Fruit fly (Drosophila melanogaster): ENCODE results near the gene baz.

baz gene

DNA sequence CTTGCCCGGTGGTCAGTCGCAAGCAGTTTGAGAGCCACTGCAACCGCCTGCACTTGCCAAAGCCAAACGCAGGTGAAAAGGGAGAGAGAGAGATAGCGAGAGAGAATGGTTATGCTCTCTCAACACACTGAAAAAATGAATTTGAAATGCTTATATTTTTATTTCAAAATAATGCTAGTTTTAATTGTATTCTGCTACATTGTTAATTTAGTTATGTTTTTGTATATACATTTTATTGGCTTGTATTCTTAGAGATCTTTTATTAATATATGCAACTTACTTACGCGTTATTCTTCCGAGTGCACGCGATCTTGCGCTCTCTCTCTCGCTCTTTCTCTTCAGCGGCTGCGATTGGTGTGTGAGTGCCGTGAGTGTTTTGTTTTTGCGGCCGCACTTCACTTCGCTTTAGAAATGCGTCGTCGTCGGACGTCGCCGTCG lies 18.7 kb downstream of the baz start (continued):
- TF ChIP-seq zen (tag; optimal IDR thresholded peaks at IDR 0.05) (peak; percentile 98), dan (GFP tag; IDR thresholded peaks at IDR 0.05) (peak; percentile 94), CG6854 (GFP tag; optimal IDR thresholded peaks at IDR 0.05) (peak; percentile 95), Dp (GFP tag; optimal IDR thresholded peaks at IDR 0.05) (no peak), lmd (GFP tag; IDR thresholded peaks at IDR 0.05) (peak; percentile 99), mld (GFP tag; IDR thresholded peaks at IDR 0.05; ENCODE audit: partially characterized antibody) (no peak), H15 (GFP tag; IDR thresholded peaks at IDR 0.05) (peak; percentile 99), CG18764 (GFP tag; optimal IDR thresholded peaks at IDR 0.05) (peak; percentile 95), Sry-δ (GFP tag; optimal IDR thresholded peaks at IDR 0.05) (peak; percentile 51), yki (optimal IDR thresholded peaks at IDR 0.05) (peak; percentile 89), Elba2 (GFP tag; optimal IDR thresholded peaks at IDR 0.05) (peak; percentile 65), CG10274 (GFP tag; optimal IDR thresholded peaks at IDR 0.05) (peak; percentile 80), prd (optimal IDR thresholded peaks at IDR 0.05) (no peak), prd (GFP tag; IDR thresholded peaks at IDR 0.05) (peak; percentile 99), CG8281 (tag; optimal IDR thresholded peaks at IDR 0.05) (peak; percentile 86), Hmx (GFP tag; optimal IDR thresholded peaks at IDR 0.05) (peak; percentile 83), CG3407 (GFP tag; optimal IDR thresholded peaks at IDR 0.05) (no peak), Dref (GFP tag; IDR thresholded peaks at IDR 0.05) (no peak), Mes4 (GFP tag; optimal IDR thresholded peaks at IDR 0.05) (no peak), chif (GFP tag; optimal IDR thresholded peaks at IDR 0.05) (peak in 1 of 2 experiments; percentile 86), CG14050 (GFP tag; IDR thresholded peaks at IDR 0.05) (peak; percentile 95), ATbp (GFP tag; optimal IDR thresholded peaks at IDR 0.05) (no peak), CHES-1-like (GFP tag; optimal IDR thresholded peaks at IDR 0.05) (no peak), Hr78 (GFP tag; optimal IDR thresholded peaks at IDR 0.05) (peak in 1 of 2 experiments; percentile 93), CG6813 (GFP tag; optimal IDR thresholded peaks at IDR 0.05) (peak; percentile 97), Oaz (GFP tag; IDR thresholded peaks at IDR 0.05) (peak; percentile 98), z (GFP tag; IDR thresholded peaks at IDR 0.05) (peak; percentile 82; the same call in 2 of the 3 replicates), Xbp1 (GFP tag; optimal IDR thresholded peaks at IDR 0.05) (no peak), Drgx (GFP tag; IDR thresholded peaks at IDR 0.05) (peak; percentile 99), CG13296 (GFP tag; optimal IDR thresholded peaks at IDR 0.05) (peak; percentile 97), Mad (GFP tag; optimal IDR thresholded peaks at IDR 0.05) (no peak), CG5245 (GFP tag; optimal IDR thresholded peaks at IDR 0.05) (peak; percentile 96), unpg (GFP tag; optimal IDR thresholded peaks at IDR 0.05) (no peak), zfh2 (GFP tag; optimal IDR thresholded peaks at IDR 0.05) (no peak), Bdp1 (GFP tag; optimal IDR thresholded peaks at IDR 0.05) (no peak), Poxn (GFP tag; IDR thresholded peaks at IDR 0.05) (peak; percentile 52), Meics (GFP tag; optimal IDR thresholded peaks at IDR 0.05) (peak; percentile 96), CG14710 (tag; optimal IDR thresholded peaks at IDR 0.05) (peak; percentile 98), Stat92E (GFP tag; optimal IDR thresholded peaks at IDR 0.05) (peak in 1 of 3 experiments; percentile 99), shn (GFP tag; optimal IDR thresholded peaks at IDR 0.05) (no peak), CG6765 (GFP tag; optimal IDR thresholded peaks at IDR 0.05) (peak; percentile 91), Spps (tag; optimal IDR thresholded peaks at IDR 0.05) (peak; percentile 97), CG8924 (tag; optimal IDR thresholded peaks at IDR 0.05) (peak; percentile 96), Gsc (GFP tag; IDR thresholded peaks at IDR 0.05) (peak; percentile 92), ab (GFP tag; optimal IDR thresholded peaks at IDR 0.05) (no peak), az2 (GFP tag; optimal IDR thresholded peaks at IDR 0.05) (no peak), pita (GFP tag; optimal IDR thresholded peaks at IDR 0.05) (no peak), so (GFP tag; IDR thresholded peaks at IDR 0.05) (peak; percentile 97), dysf (GFP tag; IDR thresholded peaks at IDR 0.05) (peak; percentile 99), CG9817 (tag; optimal IDR thresholded peaks at IDR 0.05) (no peak), Dek (tag; optimal IDR thresholded peaks at IDR 0.05) (no peak), pnt (GFP tag; optimal IDR thresholded peaks at IDR 0.05) (peak; percentile 90)

All from whole organism, embryonic.